Fruit fly (Drosophila melanogaster): ENCODE data around the gene CG13305.

DNA sequence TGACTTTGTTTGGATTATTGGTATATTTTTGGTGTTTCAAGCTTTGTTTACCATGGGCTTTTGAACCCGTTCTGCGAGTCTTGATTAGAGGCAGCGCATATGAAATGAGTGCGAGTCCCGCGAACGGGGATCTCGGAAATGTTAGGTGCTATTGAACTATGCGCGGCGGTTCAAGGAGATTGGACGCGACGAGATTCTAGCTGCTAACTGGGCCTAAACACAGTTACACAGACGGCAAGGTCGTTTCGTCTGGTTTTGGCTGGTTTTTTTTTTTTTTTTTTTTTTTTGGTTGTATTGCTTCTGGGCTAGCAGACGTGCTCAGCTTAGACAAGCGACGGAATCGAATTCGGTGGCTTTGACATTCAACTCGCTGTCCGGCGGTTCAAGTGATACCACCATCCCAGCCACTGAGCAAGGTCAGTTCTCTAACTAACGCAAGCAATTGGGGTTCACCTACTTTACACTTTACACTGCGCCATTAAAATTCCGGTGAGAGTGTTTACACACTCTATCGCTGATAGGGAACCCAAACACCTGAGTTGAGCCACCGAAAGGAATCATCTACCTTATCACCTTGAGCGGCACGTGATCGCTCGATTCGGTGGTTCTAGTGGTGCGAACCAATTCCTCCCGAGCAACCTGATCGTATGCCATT, 35.4 kb upstream of the CG13305 start:
- TF ChIP-seq CG33017 (tag; optimal IDR thresholded peaks at IDR 0.05) (no peak), kay (GFP tag; ENCODE audit: borderline replicate concordance) (no peak)
